Worm (Caenorhabditis elegans) whole organism, L4/young adult: Measurements from ENCODE around the gene dsl-4.

Experiments used
- dao-5 ChIP-seq: sonication (generic microtip); optimal IDR thresholded peaks from 2 replicates; lab custom pipeline; 2016; ENCODE audit warnings: missing genotype, missing genetic modification characterization, moderate library complexity, missing compliant biosample characterization
- him-1 ChIP-seq: sonication (generic microtip); optimal IDR thresholded peaks from 2 replicates; lab custom pipeline; 2016; ENCODE audit warnings: missing genotype, missing genetic modification reagents, missing genetic modification characterization, missing compliant biosample characterization

DNA sequence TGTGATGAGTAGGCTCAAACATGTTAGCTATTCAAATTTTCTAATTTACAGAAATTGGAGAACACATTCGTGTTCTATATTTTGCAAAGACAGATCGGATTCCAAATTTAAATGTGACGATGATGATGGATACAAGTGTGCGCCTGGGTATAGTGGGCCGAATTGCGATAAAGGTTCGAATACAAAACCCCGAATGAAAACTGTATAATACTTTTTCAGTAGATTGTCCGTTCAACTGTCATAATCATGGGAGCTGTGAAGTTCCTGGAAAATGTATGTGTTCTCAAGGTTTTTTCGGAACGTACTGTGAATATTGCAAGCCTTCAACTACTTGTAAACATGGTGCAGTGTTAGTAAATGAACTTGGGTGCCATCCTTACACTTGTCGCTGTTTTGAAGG lies 801 bp downstream of the dsl-4 start:
- TF ChIP-seq him-1 (tag; lab: Kevin White, UChicago) (no peak), dao-5 (tag; lab: Kevin White, UChicago) (no peak)
